Worm (Caenorhabditis elegans) whole organism, young adult: Measurements from ENCODE around the gene spsb-1.

Source experiments
- B0035.1 ChIP-seq: sonication (generic microtip); optimal IDR thresholded peaks from 2 replicates; lab custom pipeline; 2016; ENCODE audit warnings: missing genetic modification characterization, mild to moderate bottlenecking, missing compliant biosample characterization, missing genotype, missing genetic modification reagents
- F23B12.7 ChIP-seq: sonication (generic microtip); optimal IDR thresholded peaks from 2 replicates; lab custom pipeline; 2017; ENCODE audit warnings: missing genetic modification characterization, mild to moderate bottlenecking, missing compliant biosample characterization, antibody characterized with exemption, moderate library complexity; ENCODE audit not compliant: insufficient read depth
- F37B4.10 ChIP-seq: fragments of 200-800 bp; sonication (Bioruptor generic); IDR thresholded peaks from 2 replicates; pipeline ENCODE4 v1.3.6; 2022; ENCODE audit warnings: missing genetic modification characterization, missing compliant biosample characterization
- F57A8.1 ChIP-seq: fragments of 200-800 bp; sonication (Bioruptor generic); optimal IDR thresholded peaks from 2 replicates; lab custom pipeline; 2018; ENCODE audit warnings: mild to moderate bottlenecking, missing genetic modification characterization, moderate library complexity, missing compliant biosample characterization
- Y53G8AR.9 ChIP-seq: fragments of 200-800 bp; sonication (Bioruptor generic); conservative IDR thresholded peaks from 2 replicates; pipeline ENCODE4 v1.3.6; 2022; ENCODE audit warnings: missing genetic modification reagents, missing genetic modification characterization, missing compliant biosample characterization
- atf-7 ChIP-seq: sonication (generic microtip); optimal IDR thresholded peaks from 2 replicates; lab custom pipeline; 2017; ENCODE audit warnings: mild to moderate bottlenecking, missing genetic modification characterization, missing compliant biosample characterization
- chd-7 ChIP-seq: sonication (generic microtip); optimal IDR thresholded peaks from 2 replicates; lab custom pipeline; 2016; ENCODE audit warnings: mild to moderate bottlenecking, missing genetic modification characterization, moderate library complexity, missing compliant biosample characterization
- ets-4 ChIP-seq: fragments of 200-800 bp; sonication (Bioruptor generic); optimal IDR thresholded peaks from 2 replicates; lab custom pipeline; 2018; ENCODE audit warnings: mild to moderate bottlenecking, missing genetic modification characterization, missing compliant biosample characterization
- nhr-80 ChIP-seq: sonication (generic microtip); optimal IDR thresholded peaks from 2 replicates; lab custom pipeline; 2016; ENCODE audit warnings: missing genetic modification characterization, missing compliant biosample characterization
- pha-4 ChIP-seq: fragments of 150-350 bp; sonication (generic microtip); optimal IDR thresholded peaks from 2 replicates; lab custom pipeline; 2014; ENCODE audit warnings: missing biosample characterization, missing genetic modification reagents, missing genetic modification characterization
- sptf-2 ChIP-seq: fragments of 200-800 bp; sonication (Bioruptor generic); optimal IDR thresholded peaks from 2 replicates; lab custom pipeline; 2018; ENCODE audit warnings: mild to moderate bottlenecking, missing genetic modification characterization, missing compliant biosample characterization

- TF ChIP-seq atf-7 (tag; lab: Kevin White, UChicago) = no peak
- no peak for TF ChIP-seq nhr-80
- no peak for TF ChIP-seq F57A8.1 (GFP tag; lab: Kevin White, UChicago)
- TF ChIP-seq Y53G8AR.9 (GFP tag; lab: Robert Waterston, UW) = no peak
- TF ChIP-seq F23B12.7 (tag; lab: Kevin White, UChicago) = no peak
- no peak for TF ChIP-seq sptf-2 (GFP tag; lab: Kevin White, UChicago)
- TF ChIP-seq pha-4 (tag; lab: Kevin White, UChicago) = no peak
- no peak for TF ChIP-seq B0035.1 (tag; lab: Kevin White, UChicago)
- TF ChIP-seq F37B4.10 (GFP tag; lab: Robert Waterston, UW) = no peak
- no peak for TF ChIP-seq ets-4 (GFP tag; lab: Kevin White, UChicago)
- no peak for TF ChIP-seq chd-7 (tag; lab: Kevin White, UChicago)
Observed at ce11 chrII:15174915-15175548, 21.5 kb upstream of the spsb-1 start, which contains the start of gene gst-31.
